Worm (Caenorhabditis elegans) whole organism, young adult: ENCODE results near the gene spin-4.

Experiments used
- B0336.3 ChIP-seq: fragments of 200-800 bp; sonication (Bioruptor generic); IDR thresholded peaks from 2 replicates; pipeline ENCODE4 v1.3.6; 2022; ENCODE audit warnings: missing genetic modification characterization, missing compliant biosample characterization
- F39B2.1 ChIP-seq: fragments of 200-800 bp; sonication (Bioruptor generic); IDR thresholded peaks from 2 replicates; pipeline ENCODE4 v1.3.6; 2022; ENCODE audit warnings: missing genetic modification reagents, missing genetic modification characterization, missing compliant biosample characterization
- F52B5.7 ChIP-seq: sonication (generic microtip); optimal IDR thresholded peaks from 2 replicates; lab custom pipeline; 2016; ENCODE audit warnings: mild to moderate bottlenecking, missing genetic modification characterization, missing compliant biosample characterization
- Y53G8AR.9 ChIP-seq: fragments of 200-800 bp; sonication (Bioruptor generic); conservative IDR thresholded peaks from 2 replicates; pipeline ENCODE4 v1.3.6; 2022; ENCODE audit warnings: missing genetic modification reagents, missing genetic modification characterization, missing compliant biosample characterization
- Y79H2A.3 ChIP-seq: fragments of 200-800 bp; sonication (Bioruptor generic); conservative IDR thresholded peaks from 2 replicates; pipeline ENCODE4 v1.3.6; 2022; ENCODE audit warnings: missing genetic modification reagents, missing genetic modification characterization, missing compliant biosample characterization
- ZK185.1 ChIP-seq: sonication (generic microtip); optimal IDR thresholded peaks from 2 replicates; lab custom pipeline; 2016; ENCODE audit warnings: mild to moderate bottlenecking, missing genetic modification characterization, missing compliant biosample characterization; ENCODE audit not compliant: poor library complexity, severe bottlenecking
- ama-1 ChIP-seq, 3 experiments: fragments of 150-350 bp in 1 of 3; sonication (generic microtip) in 2 of 3; optimal IDR thresholded peaks; 2 replicates each; lab custom pipeline; 2014 to 2018; ENCODE audit warnings: missing biosample characterization in 2 of 3, missing genetic modification characterization in 2 of 3, missing genetic modification reagents in 2 of 3
- aptf-2 ChIP-seq: fragments of 200-800 bp; sonication (Bioruptor generic); conservative IDR thresholded peaks from 2 replicates; pipeline ENCODE4 v1.3.6; 2022; ENCODE audit warnings: missing genetic modification reagents, missing genetic modification characterization, missing compliant biosample characterization
- aptf-3 ChIP-seq: fragments of 200-800 bp; sonication (Bioruptor generic); IDR thresholded peaks from 2 replicates; pipeline ENCODE4 v1.3.6; 2022; ENCODE audit warnings: missing genetic modification characterization, missing compliant biosample characterization
- attf-6 ChIP-seq: fragments of 200-800 bp; sonication (Bioruptor generic); IDR thresholded peaks from 2 replicates; pipeline ENCODE4 v1.3.6; 2022; ENCODE audit warnings: missing genetic modification reagents, missing genetic modification characterization, missing compliant biosample characterization
- bed-1 ChIP-seq: fragments of 200-800 bp; sonication (Bioruptor generic); IDR thresholded peaks from 2 replicates; pipeline ENCODE4 v1.3.6; 2022; ENCODE audit warnings: missing genetic modification reagents, missing genetic modification characterization, missing compliant biosample characterization
- ccch-3 ChIP-seq: fragments of 200-800 bp; sonication (Bioruptor generic); optimal IDR thresholded peaks from 2 replicates; lab custom pipeline; 2018; ENCODE audit warnings: mild to moderate bottlenecking, missing genetic modification characterization, missing compliant biosample characterization
- ceh-100 ChIP-seq: fragments of 200-800 bp; sonication (Bioruptor generic); IDR thresholded peaks from 2 replicates; pipeline ENCODE4 v1.3.6; 2022; ENCODE audit warnings: missing genetic modification reagents, missing genetic modification characterization, missing compliant biosample characterization
- ceh-40 ChIP-seq: fragments of 200-800 bp; sonication (Bioruptor generic); IDR thresholded peaks from 2 replicates; pipeline ENCODE4 v1.3.6; 2022; ENCODE audit warnings: missing genetic modification characterization, missing compliant biosample characterization
- ceh-58 ChIP-seq: fragments of 200-800 bp; sonication (Bioruptor generic); IDR thresholded peaks from 2 replicates; pipeline ENCODE4 v1.3.6; 2022; ENCODE audit warnings: missing genetic modification characterization, missing compliant biosample characterization
- chd-7 ChIP-seq: sonication (generic microtip); optimal IDR thresholded peaks from 2 replicates; lab custom pipeline; 2016; ENCODE audit warnings: mild to moderate bottlenecking, missing genetic modification characterization, moderate library complexity, missing compliant biosample characterization
- die-1 ChIP-seq: sonication (generic microtip); optimal IDR thresholded peaks from 2 replicates; lab custom pipeline; 2016; ENCODE audit warnings: missing genotype, mild to moderate bottlenecking, missing genetic modification characterization, missing compliant biosample characterization
- egl-44 ChIP-seq: fragments of 200-800 bp; sonication (Bioruptor generic); IDR thresholded peaks from 2 replicates; pipeline ENCODE4 v1.3.6; 2022; ENCODE audit warnings: missing genetic modification reagents, missing genetic modification characterization, missing compliant biosample characterization
- ekl-4 ChIP-seq: fragments of 200-800 bp; sonication (Bioruptor generic); IDR thresholded peaks from 2 replicates; pipeline ENCODE4 v1.3.6; 2022; ENCODE audit warnings: missing genetic modification reagents, missing genetic modification characterization, missing compliant biosample characterization
- fkh-3 ChIP-seq: sonication (generic microtip); optimal IDR thresholded peaks from 2 replicates; lab custom pipeline; 2016; ENCODE audit warnings: mild to moderate bottlenecking, missing genetic modification characterization, missing compliant biosample characterization
- hsf-1 ChIP-seq: fragments of 200-800 bp; sonication (Bioruptor generic); IDR thresholded peaks from 2 replicates; pipeline ENCODE4 v1.3.6; 2022; ENCODE audit warnings: missing genetic modification reagents, missing genetic modification characterization, missing compliant biosample characterization
- lag-1 ChIP-seq: fragments of 200-800 bp; sonication (Bioruptor generic); IDR thresholded peaks from 2 replicates; pipeline ENCODE4 v1.3.6; 2022; ENCODE audit warnings: missing genetic modification reagents, missing genetic modification characterization, missing compliant biosample characterization
- lin-26 ChIP-seq: fragments of 200-800 bp; sonication (Bioruptor generic); IDR thresholded peaks from 2 replicates; pipeline ENCODE4 v1.3.6; 2022; ENCODE audit warnings: missing genetic modification reagents, missing genetic modification characterization, missing compliant biosample characterization
- lin-54 ChIP-seq: fragments of 200-800 bp; sonication (Bioruptor generic); optimal IDR thresholded peaks from 2 replicates; lab custom pipeline; 2018; ENCODE audit warnings: mild to moderate bottlenecking, missing genetic modification characterization, missing compliant biosample characterization
- lir-1 ChIP-seq: fragments of 200-800 bp; sonication (Bioruptor generic); conservative IDR thresholded peaks from 2 replicates; pipeline ENCODE4 v1.3.6; 2022; ENCODE audit warnings: missing genetic modification reagents, missing genetic modification characterization, missing compliant biosample characterization
- lsl-1 ChIP-seq: fragments of 200-800 bp; sonication (Bioruptor generic); optimal IDR thresholded peaks from 2 replicates; lab custom pipeline; 2018; ENCODE audit warnings: mild to moderate bottlenecking, missing genetic modification characterization, moderate library complexity, missing compliant biosample characterization
- madf-3 ChIP-seq: fragments of 200-800 bp; sonication (Bioruptor generic); IDR thresholded peaks from 2 replicates; pipeline ENCODE4 v1.3.6; 2022; ENCODE audit warnings: missing genetic modification reagents, missing genetic modification characterization, missing compliant biosample characterization
- madf-6 ChIP-seq: fragments of 200-800 bp; sonication (Bioruptor generic); IDR thresholded peaks from 2 replicates; pipeline ENCODE4 v1.3.6; 2022; ENCODE audit warnings: missing genetic modification reagents, missing genetic modification characterization, missing compliant biosample characterization
- mcd-1 ChIP-seq: fragments of 200-800 bp; sonication (Bioruptor generic); IDR thresholded peaks from 2 replicates; pipeline ENCODE4 v1.3.6; 2022; ENCODE audit warnings: missing genetic modification reagents, missing genetic modification characterization, missing compliant biosample characterization
- mel-28 ChIP-seq: sonication (generic microtip); optimal IDR thresholded peaks from 2 replicates; lab custom pipeline; 2016; ENCODE audit warnings: borderline replicate concordance, mild to moderate bottlenecking, missing genetic modification characterization, missing compliant biosample characterization
- nfyb-1 ChIP-seq: fragments of 200-800 bp; sonication (Bioruptor generic); IDR thresholded peaks from 2 replicates; pipeline ENCODE4 v1.3.6; 2022; ENCODE audit warnings: missing genetic modification reagents, missing genetic modification characterization, missing compliant biosample characterization
- nhr-179 ChIP-seq: sonication (generic microtip); optimal IDR thresholded peaks from 2 replicates; lab custom pipeline; 2016; ENCODE audit warnings: mild to moderate bottlenecking, missing genetic modification characterization, missing compliant biosample characterization
- nhr-80 ChIP-seq: sonication (generic microtip); optimal IDR thresholded peaks from 2 replicates; lab custom pipeline; 2016; ENCODE audit warnings: missing genetic modification characterization, missing compliant biosample characterization
- sdz-38 ChIP-seq: sonication (generic microtip); optimal IDR thresholded peaks from 2 replicates; lab custom pipeline; 2016; ENCODE audit warnings: missing genotype, missing genetic modification characterization, missing compliant biosample characterization
- snpc-1.3 ChIP-seq: sonication (generic microtip); optimal IDR thresholded peaks from 2 replicates; lab custom pipeline; 2017; ENCODE audit warnings: missing genetic modification characterization, mild to moderate bottlenecking, missing compliant biosample characterization, antibody characterized with exemption, moderate library complexity, missing genotype, missing genetic modification reagents; ENCODE audit not compliant: insufficient read depth
- snpc-3.4 ChIP-seq: sonication (generic microtip); optimal IDR thresholded peaks from 2 replicates; lab custom pipeline; 2017; ENCODE audit warnings: missing genetic modification characterization, mild to moderate bottlenecking, missing compliant biosample characterization, antibody characterized with exemption, moderate library complexity, missing genotype, missing genetic modification reagents
- tbp1 ChIP-seq: fragments of 200-800 bp; sonication (Bioruptor generic); optimal IDR thresholded peaks from 2 replicates; lab custom pipeline; 2018; ENCODE audit warnings: mild to moderate bottlenecking, missing genetic modification characterization, missing compliant biosample characterization
- tbx-9 ChIP-seq: sonication (generic microtip); optimal IDR thresholded peaks from 2 replicates; lab custom pipeline; 2016; ENCODE audit warnings: borderline replicate concordance, missing genetic modification characterization, inconsistent platforms, missing compliant biosample characterization
- tlf-1 ChIP-seq: fragments of 200-800 bp; sonication (Bioruptor generic); optimal IDR thresholded peaks from 2 replicates; lab custom pipeline; 2018; ENCODE audit warnings: mild to moderate bottlenecking, missing genetic modification characterization, missing compliant biosample characterization
- zfh-2 ChIP-seq: fragments of 200-800 bp; sonication (Bioruptor generic); conservative IDR thresholded peaks from 2 replicates; pipeline ENCODE4 v1.3.6; 2022; ENCODE audit warnings: missing genetic modification reagents, missing genetic modification characterization, missing compliant biosample characterization
- ztf-25 ChIP-seq: fragments of 200-800 bp; sonication (Bioruptor generic); IDR thresholded peaks from 2 replicates; pipeline ENCODE4 v1.3.6; 2022; ENCODE audit warnings: missing genetic modification reagents, missing genetic modification characterization, missing compliant biosample characterization

The spin-4 gene

DNA sequence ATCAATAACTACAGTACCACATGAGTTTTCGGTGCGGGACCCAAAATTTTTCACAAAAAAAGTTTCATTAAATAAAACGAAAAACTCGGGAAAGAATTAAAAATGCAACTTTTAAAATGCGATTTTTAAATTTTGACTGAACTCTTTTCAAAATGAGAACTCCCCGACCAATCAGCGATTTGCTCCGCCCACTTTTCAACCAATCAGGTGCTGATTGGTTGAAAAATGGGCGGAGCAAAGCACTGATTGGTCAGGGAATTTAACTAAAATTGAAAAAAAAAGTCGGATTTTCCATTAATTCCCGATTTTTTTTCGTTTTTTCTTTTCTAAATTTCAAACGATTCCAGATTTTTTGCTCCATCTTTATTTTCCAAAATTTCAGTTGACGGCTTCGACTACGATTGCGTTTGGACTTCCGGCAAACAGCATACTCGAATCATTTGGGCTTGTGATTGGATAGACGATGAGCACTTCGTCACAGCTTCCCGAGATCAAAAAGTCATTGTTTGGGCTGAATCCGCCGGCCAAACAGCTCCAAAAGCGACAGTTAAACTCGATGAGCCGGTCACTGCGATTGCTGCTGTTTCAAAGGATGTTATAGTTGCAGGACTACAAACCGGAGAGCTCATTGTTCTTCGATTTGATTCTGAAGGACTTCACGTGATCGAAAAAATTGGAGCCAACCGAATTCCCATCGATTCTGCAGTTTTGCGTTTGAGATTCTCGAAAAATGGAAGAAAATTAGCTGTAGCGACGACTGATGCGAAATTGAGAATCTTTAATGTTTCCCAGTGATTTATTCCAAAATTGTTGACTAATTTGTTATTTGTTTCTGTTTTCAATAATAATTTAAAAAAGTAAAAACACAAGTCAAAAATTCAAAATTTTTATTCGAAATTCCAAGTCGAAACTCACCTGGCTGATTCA is 2.5 kb upstream of the spin-4 start (continued):
- TF ChIP-seq sdz-38 = no peak

DNA sequence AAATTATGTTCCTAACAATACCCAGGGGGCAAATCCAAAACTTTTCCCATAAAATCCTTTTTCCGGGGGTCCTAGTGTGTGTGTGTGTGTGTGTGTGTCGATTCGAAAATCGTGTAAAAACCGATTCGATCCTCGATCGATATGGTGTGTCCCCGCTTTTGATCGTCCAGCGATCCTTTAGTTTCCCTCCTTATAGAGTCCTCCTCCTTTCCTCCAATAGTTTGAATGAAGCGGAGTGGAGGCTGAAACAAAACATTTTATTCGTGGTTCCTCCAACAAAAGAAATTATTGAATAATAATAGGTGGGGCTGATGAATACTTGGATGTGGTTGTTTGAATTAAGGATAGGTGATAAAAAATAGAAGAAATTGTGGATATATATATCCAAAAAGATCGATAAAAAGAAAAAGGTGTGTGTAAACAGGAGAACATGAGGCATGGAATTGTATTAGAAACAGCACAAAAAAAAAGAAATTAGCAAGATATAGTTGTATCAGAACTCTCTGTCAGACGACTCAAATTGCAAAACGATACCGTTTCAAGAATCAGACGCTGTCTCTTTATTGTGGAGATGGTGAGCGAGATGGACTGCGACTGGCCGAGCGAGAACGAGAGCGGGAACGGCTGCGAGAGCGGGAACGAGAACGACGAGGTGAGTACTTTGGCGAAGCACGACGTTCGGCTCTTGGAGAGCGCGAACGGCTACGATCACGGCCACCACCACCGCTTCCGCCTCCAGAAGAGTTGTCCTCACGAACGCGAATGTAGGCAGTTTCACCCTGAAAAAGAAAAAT is 1.5 kb upstream of the spin-4 start:
- TF ChIP-seq egl-44 (GFP tag; lab: Robert Waterston, UW) (no peak), lin-54 (GFP tag; lab: Kevin White, UChicago) (peak; percentile 47), ekl-4 (GFP tag; lab: Robert Waterston, UW) (peak; percentile 78; the same call in 1 of the 2 replicates), tbx-9 (tag; lab: Kevin White, UChicago) (no peak), F52B5.7 (tag; lab: Kevin White, UChicago) (peak; percentile 33), madf-3 (GFP tag; lab: Robert Waterston, UW) (peak; percentile 92), lir-1 (no peak), zfh-2 (GFP tag; lab: Robert Waterston, UW) (peak; percentile 33; the same call in 1 of the 2 replicates), ceh-58 (GFP tag; lab: Robert Waterston, UW) (0 out of 2 replicates have a peak, but pooled peaks have one; percentile 65), chd-7 (tag; lab: Kevin White, UChicago) (peak; percentile 43), ceh-100 (GFP tag; lab: Robert Waterston, UW) (no peak), nfyb-1 (peak; percentile 35; the same call in 1 of the 2 replicates), mcd-1 (GFP tag; lab: Robert Waterston, UW) (0 out of 2 replicates have a peak, but pooled peaks have one; percentile 27), F39B2.1 (GFP tag; lab: Robert Waterston, UW) (peak; percentile 32; the same call in 1 of the 2 replicates), ccch-3 (GFP tag; lab: Kevin White, UChicago) (no peak), nhr-80 (tag; lab: Kevin White, UChicago) (no peak), attf-6 (GFP tag; lab: Robert Waterston, UW) (peak; percentile 39; the same call in 1 of the 2 replicates), Y79H2A.3 (GFP tag; lab: Robert Waterston, UW) (0 out of 2 replicates have a peak, but pooled peaks have one; percentile 32), ama-1 (optimal IDR thresholded peaks at IDR 0.05; lab: Kevin White, UChicago) (no peak), ama-1 (GFP tag; optimal IDR thresholded peaks at IDR 0.05; lab: Kevin White, UChicago) (peak in 1 of 2 experiments; percentile 23), snpc-3.4 (tag; lab: Kevin White, UChicago) (peak; percentile 31), madf-6 (GFP tag; lab: Robert Waterston, UW) (peak; percentile 70), snpc-1.3 (tag; lab: Kevin White, UChicago) (peak; percentile 3), tbp1 (peak; percentile 29), lag-1 (GFP tag; lab: Robert Waterston, UW) (no peak), fkh-3 (tag; lab: Kevin White, UChicago) (no peak), aptf-2 (GFP tag; lab: Robert Waterston, UW) (no peak), aptf-3 (GFP tag; lab: Robert Waterston, UW) (0 out of 2 replicates have a peak, but pooled peaks have one; percentile 72), nhr-179 (tag; lab: Kevin White, UChicago) (no peak), ztf-25 (GFP tag; lab: Robert Waterston, UW) (0 out of 2 replicates have a peak, but pooled peaks have one; percentile 49), ceh-40 (no peak), lsl-1 (peak; percentile 6), lin-26 (GFP tag; lab: Robert Waterston, UW) (peak; percentile 63), die-1 (tag; lab: Kevin White, UChicago) (peak; percentile 21), ZK185.1 (tag; lab: Kevin White, UChicago) (no peak), tlf-1 (GFP tag; lab: Kevin White, UChicago) (peak; percentile 29), mel-28 (peak; percentile 48), B0336.3 (GFP tag; lab: Robert Waterston, UW) (peak; percentile 67; the same call in 1 of the 2 replicates), bed-1 (0 out of 2 replicates have a peak, but pooled peaks have one; percentile 18), hsf-1 (peak; percentile 53; the same call in 1 of the 2 replicates), Y53G8AR.9 (peak; percentile 77)
